Worm (Caenorhabditis elegans): ENCODE measurements around the gene nhr-286.

DNA sequence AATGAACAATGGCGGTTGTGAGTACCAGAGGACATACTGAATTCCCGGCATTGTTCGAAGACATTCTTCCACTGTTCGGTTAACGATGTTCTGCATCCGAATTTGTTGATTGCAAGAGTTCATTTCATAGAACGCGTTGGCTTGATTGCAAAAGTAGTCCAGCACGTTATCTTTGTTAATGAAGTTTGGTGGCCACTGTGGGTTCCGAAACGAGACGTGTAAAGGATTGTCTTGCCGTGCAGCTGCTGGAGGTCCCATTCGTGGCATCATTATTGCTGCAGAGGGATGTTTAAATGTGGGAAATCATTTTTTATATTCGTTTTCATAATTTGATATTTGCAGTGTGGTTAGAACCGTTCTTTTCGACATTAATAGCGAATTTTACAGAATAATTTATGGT lies 32.1 kb downstream of the nhr-286 start, which contains the start of gene mdt-6:
- TF ChIP-seq skn-1 (tag; optimal IDR thresholded peaks at IDR 0.05) (no peak), unc-39 (tag; optimal IDR thresholded peaks at IDR 0.05) (no peak), snpc-4 (tag; optimal IDR thresholded peaks at IDR 0.05) (no peak), nhr-12 (tag; optimal IDR thresholded peaks at IDR 0.05) (no peak), elt-1 (tag; optimal IDR thresholded peaks at IDR 0.05) (no peak), alr-1 (tag; optimal IDR thresholded peaks at IDR 0.05) (no peak), unc-62 (GFP tag; optimal IDR thresholded peaks at IDR 0.05) (no peak), egl-27 (tag; optimal IDR thresholded peaks at IDR 0.05) (no peak), zag-1 (tag; optimal IDR thresholded peaks at IDR 0.05) (no peak), lsy-2 (tag; optimal IDR thresholded peaks at IDR 0.05) (no peak)

Measured in whole organism, L2 larva.